Worm (Caenorhabditis elegans) whole organism, young adult: ENCODE results near the gene srh-187.
"Not testable (repeated sequence)": the region's sequence is repeated elsewhere in the genome, so short reads cannot be mapped to it uniquely, and the experiment has no call there.

Experiments used
- B0261.1 ChIP-seq: sonication (generic microtip); optimal IDR thresholded peaks from 2 replicates; lab custom pipeline; 2016; ENCODE audit warnings: mild to moderate bottlenecking, missing genetic modification characterization, moderate library complexity, missing compliant biosample characterization
- F10E7.11 ChIP-seq: sonication (generic microtip); optimal IDR thresholded peaks from 2 replicates; lab custom pipeline; 2017; ENCODE audit warnings: mild to moderate bottlenecking, missing genetic modification characterization, moderate library complexity, missing compliant biosample characterization
- F33H1.4 ChIP-seq: fragments of 200-800 bp; sonication (Bioruptor generic); IDR thresholded peaks from 2 replicates; pipeline ENCODE4 v1.3.6; 2022; ENCODE audit warnings: missing genetic modification reagents, missing genetic modification characterization, missing compliant biosample characterization
- F49E8.2 ChIP-seq: sonication (generic microtip); optimal IDR thresholded peaks from 3 replicates; lab custom pipeline; 2017; ENCODE audit warnings: missing genetic modification characterization, mild to moderate bottlenecking, missing compliant biosample characterization, antibody characterized with exemption, moderate library complexity; ENCODE audit not compliant: insufficient read depth
- F55B11.4 ChIP-seq: sonication (generic microtip); optimal IDR thresholded peaks from 2 replicates; lab custom pipeline; 2016; ENCODE audit warnings: missing compliant biosample characterization, missing genetic modification characterization, borderline replicate concordance; ENCODE audit not compliant: insufficient read depth
- K11D2.4 ChIP-seq: fragments of 200-800 bp; sonication (Bioruptor generic); IDR thresholded peaks from 2 replicates; pipeline ENCODE4 v1.3.6; 2022; ENCODE audit warnings: missing genetic modification reagents, missing genetic modification characterization, missing compliant biosample characterization
- K12H6.12 ChIP-seq: fragments of 200-800 bp; sonication (Bioruptor generic); optimal IDR thresholded peaks from 2 replicates; lab custom pipeline; 2018; ENCODE audit warnings: mild to moderate bottlenecking, missing genetic modification characterization, missing compliant biosample characterization
- Y56A3A.18 ChIP-seq: fragments of 200-800 bp; sonication (Bioruptor generic); IDR thresholded peaks from 2 replicates; pipeline ENCODE4 v1.3.6; 2022; ENCODE audit warnings: missing genetic modification reagents, missing genetic modification characterization, missing compliant biosample characterization
- ama-1 ChIP-seq, 3 experiments: fragments of 150-350 bp in 1 of 3; sonication (generic microtip) in 2 of 3; optimal IDR thresholded peaks; 2 replicates each; lab custom pipeline; 2014 to 2018; ENCODE audit warnings: missing biosample characterization in 2 of 3, missing genetic modification characterization in 2 of 3, missing genetic modification reagents in 2 of 3
- athp-1 ChIP-seq: sonication (generic microtip); optimal IDR thresholded peaks from 2 replicates; lab custom pipeline; 2017; ENCODE audit warnings: mild to moderate bottlenecking, missing genetic modification characterization, missing compliant biosample characterization
- attf-5 ChIP-seq: fragments of 200-800 bp; sonication (Bioruptor generic); optimal IDR thresholded peaks from 2 replicates; lab custom pipeline; 2018; ENCODE audit warnings: mild to moderate bottlenecking, missing genetic modification characterization, missing compliant biosample characterization
- bed-2 ChIP-seq: fragments of 200-800 bp; sonication (Bioruptor generic); IDR thresholded peaks from 2 replicates; pipeline ENCODE4 v1.3.6; 2022; ENCODE audit warnings: missing genetic modification reagents, missing genetic modification characterization, missing compliant biosample characterization
- ceh-100 ChIP-seq: fragments of 200-800 bp; sonication (Bioruptor generic); IDR thresholded peaks from 2 replicates; pipeline ENCODE4 v1.3.6; 2022; ENCODE audit warnings: missing genetic modification reagents, missing genetic modification characterization, missing compliant biosample characterization
- ceh-27 ChIP-seq: fragments of 200-800 bp; sonication (Bioruptor generic); optimal IDR thresholded peaks from 2 replicates; lab custom pipeline; 2018; ENCODE audit warnings: mild to moderate bottlenecking, missing genetic modification characterization, moderate library complexity, missing compliant biosample characterization
- dpl-1 ChIP-seq: fragments of 150-350 bp; optimal IDR thresholded peaks from 2 replicates; lab custom pipeline; 2014; ENCODE audit warnings: missing biosample characterization, missing genetic modification reagents, missing genetic modification characterization
- egl-18 ChIP-seq: fragments of 200-800 bp; sonication (Bioruptor generic); IDR thresholded peaks from 2 replicates; pipeline ENCODE4 v1.3.6; 2022; ENCODE audit warnings: missing genetic modification reagents, missing genetic modification characterization, missing compliant biosample characterization
- ekl-4 ChIP-seq: fragments of 200-800 bp; sonication (Bioruptor generic); IDR thresholded peaks from 2 replicates; pipeline ENCODE4 v1.3.6; 2022; ENCODE audit warnings: missing genetic modification reagents, missing genetic modification characterization, missing compliant biosample characterization
- gei-17 ChIP-seq: fragments of 200-800 bp; sonication (Bioruptor generic); optimal IDR thresholded peaks from 2 replicates; lab custom pipeline; 2018; ENCODE audit warnings: mild to moderate bottlenecking, missing genetic modification characterization, missing compliant biosample characterization
- him-1 ChIP-seq: sonication (generic microtip); optimal IDR thresholded peaks from 2 replicates; lab custom pipeline; 2016; ENCODE audit warnings: missing genotype, missing genetic modification reagents, missing genetic modification characterization, missing compliant biosample characterization
- hrde-1 ChIP-seq: sonication (generic microtip); optimal IDR thresholded peaks from 2 replicates; lab custom pipeline; 2016; ENCODE audit warnings: missing genetic modification characterization, mild to moderate bottlenecking, missing compliant biosample characterization, moderate library complexity, missing genotype, missing genetic modification reagents, borderline replicate concordance
- lin-54 ChIP-seq: fragments of 200-800 bp; sonication (Bioruptor generic); optimal IDR thresholded peaks from 2 replicates; lab custom pipeline; 2018; ENCODE audit warnings: mild to moderate bottlenecking, missing genetic modification characterization, missing compliant biosample characterization
- madf-10 ChIP-seq: sonication (generic microtip); optimal IDR thresholded peaks from 2 replicates; lab custom pipeline; 2016; ENCODE audit warnings: mild to moderate bottlenecking, missing genetic modification characterization, missing compliant biosample characterization
- madf-6 ChIP-seq: fragments of 200-800 bp; sonication (Bioruptor generic); IDR thresholded peaks from 2 replicates; pipeline ENCODE4 v1.3.6; 2022; ENCODE audit warnings: missing genetic modification reagents, missing genetic modification characterization, missing compliant biosample characterization
- madf-8 ChIP-seq: fragments of 200-800 bp; sonication (Bioruptor generic); conservative IDR thresholded peaks from 2 replicates; pipeline ENCODE4 v1.3.6; 2022; ENCODE audit warnings: missing genetic modification reagents, missing genetic modification characterization, missing compliant biosample characterization
- mcd-1 ChIP-seq: fragments of 200-800 bp; sonication (Bioruptor generic); IDR thresholded peaks from 2 replicates; pipeline ENCODE4 v1.3.6; 2022; ENCODE audit warnings: missing genetic modification reagents, missing genetic modification characterization, missing compliant biosample characterization
- mxl-1 ChIP-seq: sonication (generic microtip); optimal IDR thresholded peaks from 2 replicates; lab custom pipeline; 2016; ENCODE audit warnings: missing genetic modification characterization, missing compliant biosample characterization
- nhr-120 ChIP-seq: fragments of 200-800 bp; sonication (Bioruptor generic); IDR thresholded peaks from 2 replicates; pipeline ENCODE4 v1.3.6; 2022; ENCODE audit warnings: missing genetic modification characterization, missing compliant biosample characterization
- rec-8 ChIP-seq, 2 experiments: sonication (generic microtip); optimal IDR thresholded peaks; 2 replicates each; lab custom pipeline; 2016; ENCODE audit warnings: mild to moderate bottlenecking in 2 of 2, missing genetic modification characterization in 2 of 2, missing genetic modification reagents in 2 of 2, missing genotype in 2 of 2, missing biosample characterization in 1 of 2, missing compliant biosample characterization in 1 of 2, moderate library complexity in 1 of 2
- repo-1 ChIP-seq: sonication (generic microtip); optimal IDR thresholded peaks from 2 replicates; lab custom pipeline; 2017; ENCODE audit warnings: mild to moderate bottlenecking, missing genetic modification characterization, missing compliant biosample characterization
- rpc-1 ChIP-seq, 2 experiments: fragments of 150-350 bp in 1 of 2; sonication (generic microtip) in 1 of 2; optimal IDR thresholded peaks; 2 replicates each; lab custom pipeline; 2014 to 2018; ENCODE audit warnings: missing biosample characterization in 1 of 2, missing genetic modification characterization in 1 of 2, missing genetic modification reagents in 1 of 2, missing genotype in 1 of 2
- sea-2 ChIP-seq: fragments of 200-800 bp; sonication (Bioruptor generic); IDR thresholded peaks from 2 replicates; pipeline ENCODE4 v1.3.6; 2022; ENCODE audit warnings: missing genetic modification characterization, missing compliant biosample characterization
- snpc-1.3 ChIP-seq: sonication (generic microtip); optimal IDR thresholded peaks from 2 replicates; lab custom pipeline; 2017; ENCODE audit warnings: missing genetic modification characterization, mild to moderate bottlenecking, missing compliant biosample characterization, antibody characterized with exemption, moderate library complexity, missing genotype, missing genetic modification reagents; ENCODE audit not compliant: insufficient read depth
- sptf-2 ChIP-seq: fragments of 200-800 bp; sonication (Bioruptor generic); optimal IDR thresholded peaks from 2 replicates; lab custom pipeline; 2018; ENCODE audit warnings: mild to moderate bottlenecking, missing genetic modification characterization, missing compliant biosample characterization
- tbp1 ChIP-seq: fragments of 200-800 bp; sonication (Bioruptor generic); optimal IDR thresholded peaks from 2 replicates; lab custom pipeline; 2018; ENCODE audit warnings: mild to moderate bottlenecking, missing genetic modification characterization, missing compliant biosample characterization
- tlf-1 ChIP-seq: fragments of 200-800 bp; sonication (Bioruptor generic); optimal IDR thresholded peaks from 2 replicates; lab custom pipeline; 2018; ENCODE audit warnings: mild to moderate bottlenecking, missing genetic modification characterization, missing compliant biosample characterization
- zfh-2 ChIP-seq: fragments of 200-800 bp; sonication (Bioruptor generic); conservative IDR thresholded peaks from 2 replicates; pipeline ENCODE4 v1.3.6; 2022; ENCODE audit warnings: missing genetic modification reagents, missing genetic modification characterization, missing compliant biosample characterization
- zim-3 ChIP-seq: sonication (generic microtip); optimal IDR thresholded peaks from 2 replicates; lab custom pipeline; 2017; ENCODE audit warnings: mild to moderate bottlenecking, missing genetic modification characterization, moderate library complexity, missing compliant biosample characterization

srh-187 gene

ce11 chrV:7337218-7337617 lies 2.5 kb downstream of the srh-187 start, which contains the start of gene F10G2.7:
TSS of gene F10G2.7 (minus strand) at chrV:7337318.
- not testable (repeated sequence) for TF ChIP-seq zim-3 (tag; lab: Kevin White, UChicago); zfh-2 (GFP tag; lab: Robert Waterston, UW); ceh-100

- TF ChIP-seq athp-1 (no peak), tlf-1 (GFP tag; lab: Kevin White, UChicago) (no peak), zfh-2 (GFP tag; lab: Robert Waterston, UW) (no peak)
Measured at ce11 chrV:7332253-7332652, 7.5 kb downstream of the srh-187 start, which contains the start of gene F10G2.1. TSS of gene F10G2.1 (plus strand) at chrV:7332553.

ce11 chrV:7330868-7331267 lies 8.9 kb downstream of the srh-187 start, which contains the start of gene F10G2.2:
TSS of gene F10G2.2 (plus strand) at chrV:7331168.
- no peak for TF ChIP-seq gei-17
- no peak for TF ChIP-seq mcd-1 (GFP tag; lab: Robert Waterston, UW)
- no peak for TF ChIP-seq mxl-1 (tag; lab: Kevin White, UChicago)
- no peak for TF ChIP-seq sea-2
- no peak for TF ChIP-seq tbp1 (GFP tag; lab: Kevin White, UChicago)
- TF ChIP-seq him-1 (tag; lab: Kevin White, UChicago): no peak
- TF ChIP-seq F33H1.4 (GFP tag; lab: Robert Waterston, UW): no peak
- TF ChIP-seq F10E7.11: no peak
- no peak for TF ChIP-seq K11D2.4
- TF ChIP-seq B0261.1: no peak
- no peak for TF ChIP-seq F55B11.4 (tag; lab: Kevin White, UChicago)
- TF ChIP-seq ekl-4 (GFP tag; lab: Robert Waterston, UW): no peak
- no peak for TF ChIP-seq lin-54
- TF ChIP-seq F49E8.2: no peak
- TF ChIP-seq hrde-1 (tag; lab: Kevin White, UChicago): no peak
- no peak for TF ChIP-seq dpl-1 (GFP tag; lab: Kevin White, UChicago)
- no peak for TF ChIP-seq snpc-1.3
- no peak for TF ChIP-seq repo-1 (tag; lab: Kevin White, UChicago)
- no peak for TF ChIP-seq madf-6 (GFP tag; lab: Robert Waterston, UW)

ce11 chrV:7328092-7328491 lies 11.6 kb downstream of the srh-187 start, which contains the start of gene clec-7:
TSS of gene clec-7 (plus strand) at chrV:7328392.
- TF ChIP-seq rpc-1 (optimal IDR thresholded peaks at IDR 0.05; lab: Kevin White, UChicago) (no peak), rpc-1 (tag; optimal IDR thresholded peaks at IDR 0.05; lab: Kevin White, UChicago) (no peak), mcd-1 (GFP tag; lab: Robert Waterston, UW) (no peak), bed-2 (no peak)
- TF ChIP-seq, all 124 proteins: peak for 0

- no peak for TF ChIP-seq repo-1 (tag; lab: Kevin White, UChicago)
- no peak for TF ChIP-seq snpc-1.3
- no peak for TF ChIP-seq madf-10 (tag; lab: Kevin White, UChicago)
- TF ChIP-seq K12H6.12 (tag; lab: Kevin White, UChicago): no peak
Measured at ce11 chrV:7326928-7327327, 12.8 kb downstream of the srh-187 start, which contains the start of gene F10G2.4. TSS of gene F10G2.4 (plus strand) at chrV:7327228.

- no peak for TF ChIP-seq gei-17
- no peak for TF ChIP-seq nhr-120 (GFP tag; lab: Robert Waterston, UW)
- TF ChIP-seq sptf-2 (GFP tag; lab: Kevin White, UChicago): no peak
- no peak for TF ChIP-seq ceh-27 (GFP tag; lab: Kevin White, UChicago)
- TF ChIP-seq rec-8 (tag; optimal IDR thresholded peaks at IDR 0.05; lab: Kevin White, UChicago): no peak
- TF ChIP-seq mcd-1 (GFP tag; lab: Robert Waterston, UW): no peak
- no peak for TF ChIP-seq lin-54
- no peak for TF ChIP-seq hrde-1 (tag; lab: Kevin White, UChicago)
- TF ChIP-seq ama-1 (optimal IDR thresholded peaks at IDR 0.05; lab: Kevin White, UChicago): no peak
- no peak for TF ChIP-seq ama-1 (GFP tag; optimal IDR thresholded peaks at IDR 0.05; lab: Kevin White, UChicago)
- no peak for TF ChIP-seq attf-5 (GFP tag; lab: Kevin White, UChicago)
- no peak for TF ChIP-seq sea-2
- no peak for TF ChIP-seq egl-18
- TF ChIP-seq Y56A3A.18 (GFP tag; lab: Robert Waterston, UW): no peak
- TF ChIP-seq madf-8: no peak
Measured at ce11 chrV:7325285-7325684, 14.4 kb downstream of the srh-187 start, which contains the start of gene srx-92. TSS of gene srx-92 (minus strand) at chrV:7325385.
